Fruit fly (Drosophila melanogaster) whole organism, embryonic: ENCODE data around the gene Dup99B.

Source experiments
- Aef1 ChIP-seq: fragments of 200-800 bp; sonication (Bioruptor generic); IDR thresholded peaks from 3 replicates; pipeline ENCODE4 v1.3.6; 2022; ENCODE audit warnings: missing biosample characterization, missing genetic modification characterization
- Atf3 ChIP-seq: fragments of 200-800 bp; sonication (Bioruptor generic); optimal IDR thresholded peaks from 3 replicates; lab custom pipeline; 2016; ENCODE audit warnings: missing biosample characterization, missing genetic modification characterization
- CG11456 ChIP-seq: fragments of 200-800 bp; sonication (Bioruptor generic); IDR thresholded peaks from 3 replicates; pipeline ENCODE4 v1.3.6; 2022; ENCODE audit warnings: missing biosample characterization, missing genetic modification characterization
- CG12219 ChIP-seq: fragments of 200-800 bp; sonication (Bioruptor generic); optimal IDR thresholded peaks from 3 replicates; lab custom pipeline; 2018; ENCODE audit warnings: missing biosample characterization, mild to moderate bottlenecking, missing genetic modification characterization
- CG12769 ChIP-seq: fragments of 200-800 bp; sonication (Bioruptor generic); optimal IDR thresholded peaks from 2 replicates; lab custom pipeline; 2019; ENCODE audit warnings: missing biosample characterization, mild to moderate bottlenecking, missing genetic modification characterization, moderate library complexity
- CG14965 ChIP-seq: fragments of 200-800 bp; sonication (Bioruptor generic); optimal IDR thresholded peaks from 2 replicates; lab custom pipeline; 2016; ENCODE audit warnings: missing biosample characterization, missing genetic modification characterization, borderline replicate concordance
- CG17359 ChIP-seq: fragments of 200-800 bp; sonication (Bioruptor generic); optimal IDR thresholded peaks from 3 replicates; lab custom pipeline; 2018; ENCODE audit warnings: missing biosample characterization, mild to moderate bottlenecking, missing genetic modification characterization, moderate library complexity
- CG1832 ChIP-seq: fragments of 200-800 bp; sonication (Bioruptor generic); optimal IDR thresholded peaks from 2 replicates; lab custom pipeline; 2017; ENCODE audit warnings: missing biosample characterization, mild to moderate bottlenecking, missing genetic modification characterization, inconsistent platforms
- CG18599 ChIP-seq: fragments of 200-800 bp; sonication (Bioruptor generic); optimal IDR thresholded peaks from 3 replicates; lab custom pipeline; 2017; ENCODE audit warnings: missing biosample characterization, missing genetic modification characterization, mild to moderate bottlenecking, moderate library complexity, missing genetic modification reagents
- CG2712 ChIP-seq: fragments of 200-800 bp; optimal IDR thresholded peaks from 3 replicates; lab custom pipeline; 2019; ENCODE audit warnings: missing biosample characterization, mild to moderate bottlenecking, missing genetic modification characterization, moderate library complexity
- CG30431 ChIP-seq: fragments of 200-800 bp; sonication (Bioruptor generic); optimal IDR thresholded peaks from 2 replicates; lab custom pipeline; 2017; ENCODE audit warnings: missing biosample characterization, missing genetic modification characterization
- CG31365 ChIP-seq: fragments of 200-800 bp; sonication (Bioruptor generic); optimal IDR thresholded peaks from 2 replicates; lab custom pipeline; 2018; ENCODE audit warnings: missing biosample characterization, mild to moderate bottlenecking, missing genetic modification characterization
- CG34422 ChIP-seq: fragments of 200-800 bp; sonication (Bioruptor generic); IDR thresholded peaks from 3 replicates; pipeline ENCODE4 v1.3.6; 2022; ENCODE audit warnings: missing biosample characterization, missing genetic modification characterization
- CG3726 ChIP-seq: fragments of 200-800 bp; sonication (Bioruptor generic); IDR thresholded peaks from 3 replicates; pipeline ENCODE4, ENCODE4 v1.3.6; 2022; ENCODE audit warnings: missing biosample characterization, missing genetic modification characterization
- CG4617 ChIP-seq: fragments of 200-800 bp; sonication (Bioruptor generic); optimal IDR thresholded peaks from 3 replicates; lab custom pipeline; 2016; ENCODE audit warnings: missing biosample characterization, missing genetic modification characterization, borderline replicate concordance
- CG5245 ChIP-seq: fragments of 200-800 bp; sonication (Bioruptor generic); optimal IDR thresholded peaks from 3 replicates; lab custom pipeline; 2016; ENCODE audit warnings: missing biosample characterization, missing genetic modification characterization
- CG6175 ChIP-seq: fragments of 200-800 bp; sonication (Bioruptor generic); IDR thresholded peaks from 3 replicates; pipeline ENCODE4 v1.3.6; 2022; ENCODE audit warnings: missing biosample characterization, missing genetic modification characterization
- CG7357 ChIP-seq: fragments of 200-800 bp; sonication (Bioruptor generic); IDR thresholded peaks from 3 replicates; pipeline ENCODE4 v1.3.6; 2022; ENCODE audit warnings: missing biosample characterization, missing genetic modification characterization
- CG8478 ChIP-seq: fragments of >200 bp; optimal IDR thresholded peaks from 2 replicates; lab custom pipeline; 2018
- CG8944 ChIP-seq: fragments of 200-800 bp; sonication (Bioruptor generic); optimal IDR thresholded peaks from 3 replicates; lab custom pipeline; 2016; ENCODE audit warnings: missing biosample characterization, missing genetic modification characterization
- CHES-1-like ChIP-seq: fragments of 200-800 bp; sonication (Bioruptor generic); optimal IDR thresholded peaks from 2 replicates; lab custom pipeline; 2016; ENCODE audit warnings: missing biosample characterization, missing genetic modification characterization
- D ChIP-seq, 2 experiments: fragments of 200-800 bp in 1 of 2; fragments of >200 bp in 1 of 2; sonication (Bioruptor generic) in 1 of 2; optimal IDR thresholded peaks; 2 replicates in 1 of 2; 3 replicates in 1 of 2; lab custom pipeline; 2017; ENCODE audit warnings: mild to moderate bottlenecking in 1 of 2, missing biosample characterization in 1 of 2, missing genetic modification characterization in 1 of 2, missing genetic modification reagents in 1 of 2
- Dfd ChIP-seq, 2 experiments: fragments of >200 bp; optimal IDR thresholded peaks; 2 replicates each; lab custom pipeline; 2017; ENCODE audit warnings: missing biosample characterization in 2 of 2, missing genetic modification characterization in 2 of 2
- Ets97D ChIP-seq: fragments of 200-800 bp; sonication (Bioruptor generic); optimal IDR thresholded peaks from 3 replicates; lab custom pipeline; 2016; ENCODE audit warnings: missing biosample characterization, missing genetic modification characterization
- GATAe ChIP-seq: fragments of 200-800 bp; sonication (Bioruptor generic); conservative IDR thresholded peaks from 2 replicates; pipeline ENCODE4 v1.3.6; 2022; ENCODE audit warnings: missing biosample characterization, missing genetic modification characterization
- HLH3B ChIP-seq: fragments of 200-800 bp; sonication (Bioruptor generic); IDR thresholded peaks from 2 replicates; pipeline ENCODE4 v1.3.6; 2022; ENCODE audit warnings: missing biosample characterization, missing genetic modification characterization
- Oli ChIP-seq: fragments of 200-800 bp; sonication (Bioruptor generic); optimal IDR thresholded peaks from 2 replicates; lab custom pipeline; 2018; ENCODE audit warnings: missing biosample characterization, mild to moderate bottlenecking, missing genetic modification characterization, moderate library complexity
- Pdp1 ChIP-seq, 2 experiments: fragments of 200-800 bp; sonication (Bioruptor generic); optimal IDR thresholded peaks; 3 replicates each; lab custom pipeline; 2016; ENCODE audit warnings: missing biosample characterization in 2 of 2, missing genetic modification characterization in 2 of 2, mild to moderate bottlenecking in 1 of 2, moderate library complexity in 1 of 2
- Ptx1 ChIP-seq: fragments of 200-800 bp; sonication (Bioruptor generic); IDR thresholded peaks from 2 replicates; pipeline ENCODE4 v1.3.6; 2022; ENCODE audit warnings: missing biosample characterization, missing genetic modification characterization
- Usf ChIP-seq: fragments of 200-800 bp; sonication (Bioruptor generic); optimal IDR thresholded peaks from 2 replicates; lab custom pipeline; 2017; ENCODE audit warnings: missing genotype, missing biosample characterization, missing genetic modification characterization
- ac ChIP-seq: fragments of 200-800 bp; sonication (Bioruptor generic); optimal IDR thresholded peaks from 3 replicates; lab custom pipeline; 2017; ENCODE audit warnings: missing biosample characterization, mild to moderate bottlenecking, missing genetic modification characterization
- az2 ChIP-seq: fragments of 200-800 bp; sonication (Bioruptor generic); optimal IDR thresholded peaks from 3 replicates; lab custom pipeline; 2016; ENCODE audit warnings: missing biosample characterization, missing genetic modification characterization
- bab2 ChIP-seq: fragments of 200-800 bp; sonication (Bioruptor generic); optimal IDR thresholded peaks from 2 replicates; lab custom pipeline; 2016; ENCODE audit warnings: missing biosample characterization, missing genetic modification characterization
- bsh ChIP-seq, 2 experiments: fragments of 200-800 bp; sonication (Bioruptor generic); optimal IDR thresholded peaks; 2 replicates each; lab custom pipeline; 2017 to 2018; ENCODE audit warnings: mild to moderate bottlenecking in 2 of 2, missing biosample characterization in 2 of 2, missing genetic modification characterization in 2 of 2, moderate library complexity in 1 of 2
- ewg ChIP-seq: fragments of 200-800 bp; sonication (Bioruptor generic); optimal IDR thresholded peaks from 3 replicates; lab custom pipeline; 2017; ENCODE audit warnings: mild to moderate bottlenecking, missing biosample characterization, missing genetic modification reagents, missing genetic modification characterization
- fru ChIP-seq: fragments of >200 bp; optimal IDR thresholded peaks from 2 replicates; lab custom pipeline; 2017
- gsb-n ChIP-seq: fragments of 200-800 bp; sonication (Bioruptor generic); optimal IDR thresholded peaks from 3 replicates; lab custom pipeline; 2018; ENCODE audit warnings: missing biosample characterization, mild to moderate bottlenecking, missing genetic modification characterization
- gt ChIP-seq: fragments of 200-800 bp; sonication (Bioruptor generic); IDR thresholded peaks from 2 replicates; pipeline ENCODE4 v1.3.6; 2022; ENCODE audit warnings: missing biosample characterization, missing genetic modification characterization
- kni ChIP-seq: fragments of 200-800 bp; sonication (Bioruptor generic); optimal IDR thresholded peaks from 3 replicates; lab custom pipeline; 2017; ENCODE audit warnings: mild to moderate bottlenecking, missing biosample characterization, missing genetic modification reagents, missing genetic modification characterization
- lab ChIP-seq: fragments of 200-800 bp; sonication (Bioruptor generic); optimal IDR thresholded peaks from 3 replicates; lab custom pipeline; 2017; ENCODE audit warnings: missing biosample characterization, missing genetic modification characterization, mild to moderate bottlenecking, moderate library complexity, missing genetic modification reagents
- lmd ChIP-seq: fragments of 200-800 bp; sonication (Bioruptor generic); IDR thresholded peaks from 2 replicates; pipeline ENCODE4 v1.3.6; 2022; ENCODE audit warnings: missing biosample characterization, missing genetic modification characterization
- mld ChIP-seq: fragments of 200-800 bp; sonication (Bioruptor generic); IDR thresholded peaks from 3 replicates; pipeline ENCODE4 v1.3.6; 2022; ENCODE audit warnings: missing biosample characterization, missing genetic modification characterization; ENCODE audit not compliant: partially characterized antibody
- oc ChIP-seq: fragments of 200-800 bp; sonication (Bioruptor generic); optimal IDR thresholded peaks from 2 replicates; lab custom pipeline; 2018; ENCODE audit warnings: missing biosample characterization, mild to moderate bottlenecking, missing genetic modification characterization, moderate library complexity
- pros ChIP-seq: fragments of 200-800 bp; sonication (Bioruptor generic); optimal IDR thresholded peaks from 3 replicates; lab custom pipeline; 2019; ENCODE audit warnings: missing biosample characterization, mild to moderate bottlenecking, missing genetic modification characterization, moderate library complexity
- psq ChIP-seq: fragments of 200-800 bp; sonication (Bioruptor generic); optimal IDR thresholded peaks from 2 replicates; lab custom pipeline; 2017; ENCODE audit warnings: missing biosample characterization, missing genetic modification characterization
- repo ChIP-seq: fragments of 200-800 bp; sonication (Bioruptor generic); optimal IDR thresholded peaks from 2 replicates; lab custom pipeline; 2016; ENCODE audit warnings: missing biosample characterization, missing genetic modification characterization
- row ChIP-seq: fragments of 200-800 bp; sonication (Bioruptor generic); IDR thresholded peaks from 3 replicates; pipeline ENCODE4 v1.3.6; 2022; ENCODE audit warnings: missing biosample characterization, missing genetic modification characterization
- slp2 ChIP-seq: fragments of 200-800 bp; sonication (Bioruptor generic); optimal IDR thresholded peaks from 2 replicates; lab custom pipeline; 2016; ENCODE audit warnings: missing biosample characterization, missing genetic modification characterization
- tap ChIP-seq: fragments of 200-800 bp; optimal IDR thresholded peaks from 3 replicates; lab custom pipeline; 2019; ENCODE audit warnings: missing biosample characterization, mild to moderate bottlenecking, missing genetic modification characterization, moderate library complexity
- unc-4 ChIP-seq: fragments of 200-800 bp; sonication (Bioruptor generic); IDR thresholded peaks from 2 replicates; pipeline ENCODE4 v1.3.6; 2022; ENCODE audit warnings: missing biosample characterization, missing genetic modification characterization; ENCODE audit not compliant: partially characterized antibody
- wdn ChIP-seq: fragments of 200-800 bp; sonication (Bioruptor generic); IDR thresholded peaks from 2 replicates; pipeline ENCODE4 v1.3.6; 2022; ENCODE audit warnings: missing biosample characterization, missing genetic modification characterization

The Dup99B gene

DNA sequence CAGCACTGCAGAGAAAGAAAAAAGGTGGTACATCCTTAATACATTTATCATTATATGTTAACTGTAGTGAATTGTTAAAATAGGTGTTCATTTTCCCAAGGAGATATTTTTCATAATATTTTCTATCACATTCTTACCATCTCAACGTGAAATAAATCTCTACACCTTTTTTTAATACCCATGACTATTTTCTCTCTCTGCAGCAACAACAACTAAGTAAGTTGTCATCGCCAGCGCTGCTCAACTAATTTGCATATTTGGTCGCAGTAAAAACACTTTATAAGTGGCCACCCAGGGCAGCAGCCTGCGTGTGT, 24.7 kb downstream of the Dup99B start (continued):
- TF ChIP-seq row (GFP tag; lab: Robert Waterston, UW) (peak; percentile 68), CG4617 (no peak), Dfd (GFP tag; optimal IDR thresholded peaks at IDR 0.05; lab: Kevin White, UChicago) (no peak), ac (GFP tag; lab: Kevin White, UChicago) (no peak), CG5245 (peak; percentile 62), CG8478 (lab: Kevin White, UChicago) (no peak), psq (GFP tag; lab: Kevin White, UChicago) (no peak), CG31365 (tag; lab: Kevin White, UChicago) (no peak), unc-4 (GFP tag; lab: Robert Waterston, UW) (no peak), HLH3B (no peak), CG17359 (tag; lab: Kevin White, UChicago) (peak; percentile 61), Ptx1 (GFP tag; lab: Robert Waterston, UW) (peak; percentile 29; the same call in 1 of the 2 replicates), kni (GFP tag; lab: Kevin White, UChicago) (peak; percentile 9), az2 (peak; percentile 41), Oli (peak; percentile 53), CG7357 (GFP tag; lab: Robert Waterston, UW) (0 out of 3 replicates have a peak, but pooled peaks have one; percentile 18), bsh (GFP tag; optimal IDR thresholded peaks at IDR 0.05; lab: Kevin White, UChicago) (peak in 1 of 2 experiments; percentile 77), tap (peak; percentile 32), ewg (GFP tag; lab: Kevin White, UChicago) (no peak), CG34422 (GFP tag; lab: Robert Waterston, UW) (no peak), Ets97D (GFP tag; lab: Kevin White, UChicago) (no peak), mld (GFP tag; lab: Robert Waterston, UW) (no peak), GATAe (GFP tag; lab: Robert Waterston, UW) (no peak), CG6175 (GFP tag; lab: Robert Waterston, UW) (no peak), pros (no peak), CG1832 (GFP tag; lab: Kevin White, UChicago) (no peak), CG3726 (GFP tag; lab: Robert Waterston, UW) (no peak), CG18599 (peak; percentile 22), Atf3 (no peak), CG11456 (no peak), CG12769 (tag; lab: Kevin White, UChicago) (no peak), Usf (no peak), fru (lab: Kevin White, UChicago) (no peak), oc (tag; lab: Kevin White, UChicago) (peak; percentile 44), CG14965 (GFP tag; lab: Kevin White, UChicago) (no peak), CG2712 (tag; lab: Kevin White, UChicago) (peak; percentile 54), D (optimal IDR thresholded peaks at IDR 0.05; lab: Kevin White, UChicago) (no peak), D (GFP tag; optimal IDR thresholded peaks at IDR 0.05; lab: Kevin White, UChicago) (peak; percentile 37), Pdp1 (GFP tag; optimal IDR thresholded peaks at IDR 0.05; lab: Kevin White, UChicago) (peak in 1 of 2 experiments; percentile 11), lab (GFP tag; lab: Kevin White, UChicago) (no peak), lmd (GFP tag; lab: Robert Waterston, UW) (peak; percentile 39; the same call in 1 of the 2 replicates), bab2 (GFP tag; lab: Kevin White, UChicago) (peak; percentile 28), CG30431 (GFP tag; lab: Kevin White, UChicago) (peak; percentile 8), gsb-n (tag; lab: Kevin White, UChicago) (peak; percentile 53), Aef1 (GFP tag; lab: Robert Waterston, UW) (peak; percentile 29; the same call in 1 of the 3 replicates), repo (no peak), gt (GFP tag; lab: Robert Waterston, UW) (no peak), CG12219 (peak; percentile 35), CHES-1-like (GFP tag; lab: Kevin White, UChicago) (no peak), slp2 (GFP tag; lab: Kevin White, UChicago) (peak; percentile 11), CG8944 (no peak), wdn (GFP tag; lab: Robert Waterston, UW) (no peak)
